Worm (Caenorhabditis elegans) whole organism, young adult: ENCODE data around the gene frpr-8.

ENCODE experiments used
- B0336.3 ChIP-seq: fragments of 200-800 bp; sonication (Bioruptor generic); IDR thresholded peaks from 2 replicates; pipeline ENCODE4 v1.3.6; 2022; ENCODE audit warnings: missing genetic modification characterization, missing compliant biosample characterization
- F52B5.7 ChIP-seq: sonication (generic microtip); optimal IDR thresholded peaks from 2 replicates; lab custom pipeline; 2016; ENCODE audit warnings: mild to moderate bottlenecking, missing genetic modification characterization, missing compliant biosample characterization
- aptf-2 ChIP-seq: fragments of 200-800 bp; sonication (Bioruptor generic); conservative IDR thresholded peaks from 2 replicates; pipeline ENCODE4 v1.3.6; 2022; ENCODE audit warnings: missing genetic modification reagents, missing genetic modification characterization, missing compliant biosample characterization
- aptf-3 ChIP-seq: fragments of 200-800 bp; sonication (Bioruptor generic); IDR thresholded peaks from 2 replicates; pipeline ENCODE4 v1.3.6; 2022; ENCODE audit warnings: missing genetic modification characterization, missing compliant biosample characterization
- ceh-91 ChIP-seq: fragments of 200-800 bp; sonication (Bioruptor generic); IDR thresholded peaks from 2 replicates; pipeline ENCODE4 v1.3.6; 2022; ENCODE audit warnings: missing genetic modification reagents, missing genetic modification characterization, missing compliant biosample characterization
- egl-18 ChIP-seq: fragments of 200-800 bp; sonication (Bioruptor generic); IDR thresholded peaks from 2 replicates; pipeline ENCODE4 v1.3.6; 2022; ENCODE audit warnings: missing genetic modification reagents, missing genetic modification characterization, missing compliant biosample characterization
- hrde-1 ChIP-seq: sonication (generic microtip); optimal IDR thresholded peaks from 2 replicates; lab custom pipeline; 2016; ENCODE audit warnings: missing genetic modification characterization, mild to moderate bottlenecking, missing compliant biosample characterization, moderate library complexity, missing genotype, missing genetic modification reagents, borderline replicate concordance
- lin-35 ChIP-seq, 3 experiments: fragments of 150-350 bp in 2 of 3; sonication (generic microtip) in 1 of 3; optimal IDR thresholded peaks; 2 replicates each; lab custom pipeline; 2014 to 2018; ENCODE audit warnings: missing biosample characterization in 3 of 3, missing genetic modification characterization in 3 of 3, missing genetic modification reagents in 3 of 3
- madf-10 ChIP-seq: sonication (generic microtip); optimal IDR thresholded peaks from 2 replicates; lab custom pipeline; 2016; ENCODE audit warnings: mild to moderate bottlenecking, missing genetic modification characterization, missing compliant biosample characterization
- madf-3 ChIP-seq: fragments of 200-800 bp; sonication (Bioruptor generic); IDR thresholded peaks from 2 replicates; pipeline ENCODE4 v1.3.6; 2022; ENCODE audit warnings: missing genetic modification reagents, missing genetic modification characterization, missing compliant biosample characterization
- rec-8 ChIP-seq, 2 experiments: sonication (generic microtip); optimal IDR thresholded peaks; 2 replicates each; lab custom pipeline; 2016; ENCODE audit warnings: mild to moderate bottlenecking in 2 of 2, missing genetic modification characterization in 2 of 2, missing genetic modification reagents in 2 of 2, missing genotype in 2 of 2, missing biosample characterization in 1 of 2, missing compliant biosample characterization in 1 of 2, moderate library complexity in 1 of 2
- snpc-1.1 ChIP-seq: sonication (generic microtip); optimal IDR thresholded peaks from 2 replicates; lab custom pipeline; 2017; ENCODE audit warnings: missing genetic modification characterization, mild to moderate bottlenecking, missing compliant biosample characterization, antibody characterized with exemption, moderate library complexity, missing genotype, missing genetic modification reagents; ENCODE audit not compliant: insufficient read depth
- somi-1 ChIP-seq: fragments of 200-800 bp; sonication (Bioruptor generic); optimal IDR thresholded peaks from 2 replicates; lab custom pipeline; 2018; ENCODE audit warnings: mild to moderate bottlenecking, missing genetic modification characterization, missing compliant biosample characterization
- ztf-25 ChIP-seq: fragments of 200-800 bp; sonication (Bioruptor generic); IDR thresholded peaks from 2 replicates; pipeline ENCODE4 v1.3.6; 2022; ENCODE audit warnings: missing genetic modification reagents, missing genetic modification characterization, missing compliant biosample characterization

DNA sequence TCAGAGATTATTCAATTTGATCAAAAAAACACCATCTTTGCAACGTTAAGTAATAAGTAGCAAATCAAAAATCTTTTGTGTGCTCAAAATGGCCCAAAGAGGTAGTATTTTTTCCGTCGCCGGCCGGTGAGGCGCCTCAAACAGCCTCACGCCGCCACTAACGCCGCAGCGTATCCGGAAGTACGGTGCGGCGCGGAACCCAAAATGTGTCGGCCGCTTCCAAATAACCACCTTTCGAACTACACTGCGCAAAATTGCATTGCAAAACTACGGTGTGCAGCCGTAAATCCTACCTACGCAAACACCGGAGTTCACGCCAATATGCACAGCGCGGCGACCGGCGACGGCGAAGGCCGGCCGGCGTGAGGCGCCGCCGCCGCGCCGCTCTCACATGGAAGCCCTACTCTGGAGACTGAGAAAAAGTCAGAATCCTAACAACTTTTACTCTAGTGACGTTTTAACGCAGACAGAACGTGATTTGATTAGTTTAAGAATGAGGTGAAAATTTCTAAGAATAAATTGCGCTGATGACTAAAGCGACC lies 44.1 kb downstream of the frpr-8 start:
- TF ChIP-seq somi-1, result no peak
- no peak for TF ChIP-seq aptf-3 (GFP tag; lab: Robert Waterston, UW)
- TF ChIP-seq madf-3 (GFP tag; lab: Robert Waterston, UW), result no peak
- TF ChIP-seq lin-35 (GFP tag; optimal IDR thresholded peaks at IDR 0.05; lab: Kevin White, UChicago), result no peak
- no peak for TF ChIP-seq F52B5.7 (tag; lab: Kevin White, UChicago)
- TF ChIP-seq snpc-1.1 (tag; lab: Kevin White, UChicago), result peak; percentile 13
- TF ChIP-seq aptf-2 (GFP tag; lab: Robert Waterston, UW), result no peak
- no peak for TF ChIP-seq rec-8 (tag; optimal IDR thresholded peaks at IDR 0.05; lab: Kevin White, UChicago)
- TF ChIP-seq hrde-1, result no peak
- TF ChIP-seq B0336.3 (GFP tag; lab: Robert Waterston, UW), result no peak
- TF ChIP-seq madf-10 (tag; lab: Kevin White, UChicago), result peak; percentile 8
- no peak for TF ChIP-seq ceh-91
- no peak for TF ChIP-seq ztf-25 (GFP tag; lab: Robert Waterston, UW)
- no peak for TF ChIP-seq egl-18 (GFP tag; lab: Robert Waterston, UW)
